Fruit fly (Drosophila melanogaster): ENCODE data around the gene bys.

DNA sequence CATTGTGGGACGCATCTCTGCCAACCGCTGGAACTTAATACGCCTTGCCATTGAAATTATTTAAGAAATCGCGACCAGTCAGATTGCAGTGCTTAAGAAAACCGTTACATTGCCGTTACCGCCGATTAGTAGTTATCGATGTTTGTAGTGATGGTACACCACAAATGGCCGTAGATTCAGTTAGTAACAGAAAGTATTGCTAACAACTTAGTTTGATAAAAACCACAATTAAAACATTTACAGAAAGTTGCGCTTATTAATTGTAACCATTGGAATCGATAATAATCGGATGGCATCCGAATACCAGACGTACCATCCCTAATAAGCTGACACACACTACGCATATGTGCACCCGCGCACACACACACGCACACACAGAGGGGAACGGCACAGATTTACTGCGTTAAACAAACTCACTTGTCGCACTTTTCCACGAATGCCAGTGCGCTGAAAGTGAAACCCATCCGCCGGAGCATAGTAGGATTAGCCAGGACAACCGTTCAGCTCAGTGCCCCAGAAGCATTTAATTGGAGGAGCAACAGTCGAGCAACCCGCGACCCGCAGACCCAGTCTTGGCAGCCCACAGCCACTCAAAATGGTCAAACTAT lies 18.5 kb downstream of the bys start, which contains the start of the genes hdm and Ykt6:
- TF ChIP-seq Myc (optimal IDR thresholded peaks at IDR 0.05), result no peak
- no peak for TF ChIP-seq psq (optimal IDR thresholded peaks at IDR 0.05)
- TF ChIP-seq ttk (optimal IDR thresholded peaks at IDR 0.05), result no peak
- no peak for TF ChIP-seq h (optimal IDR thresholded peaks at IDR 0.05)
- TF ChIP-seq Sin3A (optimal IDR thresholded peaks at IDR 0.05), result no peak
